Fruit fly (Drosophila melanogaster): ENCODE measurements around the gene CG3823.

Gene CG3823

DNA sequence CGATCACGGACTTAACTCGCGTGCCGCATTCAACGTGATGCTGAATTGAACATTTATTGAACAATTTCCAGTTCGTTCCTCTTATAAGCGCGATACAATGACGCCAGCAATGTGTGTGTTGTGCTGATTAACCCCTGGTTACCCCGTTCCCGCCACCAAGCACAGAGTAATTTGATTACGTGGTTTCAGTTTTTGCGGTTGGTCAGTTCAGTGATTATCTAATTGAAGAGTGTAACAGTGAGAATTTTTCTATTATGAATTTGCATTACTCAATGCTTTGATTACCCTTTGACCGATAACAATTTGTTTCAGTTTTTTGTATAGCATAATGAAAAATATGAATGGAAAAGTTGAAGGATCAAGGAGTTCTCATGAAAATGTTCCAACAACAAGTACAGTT, 33.9 kb downstream of the CG3823 start, which contains the start of gene CG3842:
TSS of gene CG3842 (plus strand) at position 61 of the 400 bp plus-strand sequence.
- TF ChIP-seq noc (tag; optimal IDR thresholded peaks at IDR 0.05), result no peak

DNA sequence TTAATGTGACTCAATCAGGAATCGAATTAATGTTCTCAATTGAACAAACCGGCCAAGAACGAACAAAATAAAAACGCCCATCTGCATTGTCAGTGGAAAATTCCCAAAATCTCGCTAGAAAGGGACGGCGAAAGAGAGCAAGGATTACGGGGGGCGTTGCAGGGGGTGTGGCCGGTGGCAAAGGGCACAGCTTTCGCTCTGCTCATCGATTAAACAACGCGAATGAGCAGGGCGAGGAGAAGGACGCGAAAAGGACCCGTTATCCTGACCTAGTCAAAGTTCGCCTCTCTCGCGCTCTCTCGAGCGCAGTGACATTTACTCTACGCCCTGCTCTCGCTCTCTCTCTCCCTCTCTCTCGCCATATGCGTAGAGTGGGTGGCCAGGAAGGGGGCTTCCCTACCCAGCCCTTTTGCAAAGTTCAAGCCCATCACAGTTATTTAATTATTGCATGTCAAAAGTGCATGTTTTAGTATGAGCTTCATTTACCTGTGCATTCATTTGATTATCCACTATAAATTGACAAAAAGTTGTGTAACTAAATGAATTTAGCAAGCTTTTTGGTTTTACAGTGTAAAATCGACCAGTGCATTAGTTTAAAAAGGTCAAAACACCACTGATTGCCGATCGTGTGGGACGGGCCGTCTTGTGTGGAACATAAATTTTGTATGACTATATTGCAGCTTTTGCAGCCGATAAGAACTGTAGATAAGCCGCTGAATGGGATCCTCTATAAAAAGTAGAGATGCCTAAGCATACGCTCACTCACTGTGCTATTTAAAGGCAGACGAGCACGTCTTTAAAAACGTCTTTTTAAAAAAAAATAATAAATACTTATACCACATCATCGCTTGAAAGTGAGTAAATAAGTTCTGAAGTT, 35.2 kb downstream of the CG3823 start:
- no peak for TF ChIP-seq noc (tag; optimal IDR thresholded peaks at IDR 0.05)

DNA sequence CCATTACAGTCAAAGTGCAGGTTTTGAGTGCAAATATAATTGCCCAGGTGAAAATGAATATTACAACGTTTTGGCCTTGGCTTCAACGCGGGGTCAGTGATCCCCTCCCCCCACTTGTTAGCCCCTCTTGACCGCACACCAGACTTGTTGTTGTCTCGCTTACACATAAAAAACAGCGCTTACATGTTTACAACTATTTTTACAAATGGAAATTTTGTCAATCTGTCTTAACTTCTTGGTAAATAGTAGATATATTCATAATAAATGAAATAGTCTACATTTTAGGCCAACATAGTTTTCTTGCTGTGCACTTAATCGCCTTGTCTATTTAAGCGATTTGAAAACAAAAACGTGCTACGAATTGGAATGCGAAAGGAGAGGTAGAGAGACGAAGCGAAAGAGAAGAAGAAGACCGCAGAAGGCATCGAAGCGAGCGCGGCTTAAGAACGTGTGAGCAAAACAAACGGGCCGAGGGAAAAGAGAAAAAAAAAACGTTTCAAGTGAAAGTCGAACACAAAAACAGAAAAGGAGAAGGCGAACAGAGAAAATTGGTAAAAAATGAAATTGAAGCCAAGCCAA, 36.3 kb downstream of the CG3823 start:
- TF ChIP-seq noc (tag; optimal IDR thresholded peaks at IDR 0.05), result peak; percentile 12

- TF ChIP-seq noc (tag; optimal IDR thresholded peaks at IDR 0.05), result peak; percentile 87
Measured at dm6 chrX:6340593-6341068, 36.9 kb downstream of the CG3823 start.

dm6 chrX:6341678-6342077, 37.9 kb downstream of the CG3823 start:
- no peak for TF ChIP-seq noc (tag; optimal IDR thresholded peaks at IDR 0.05)

DNA sequence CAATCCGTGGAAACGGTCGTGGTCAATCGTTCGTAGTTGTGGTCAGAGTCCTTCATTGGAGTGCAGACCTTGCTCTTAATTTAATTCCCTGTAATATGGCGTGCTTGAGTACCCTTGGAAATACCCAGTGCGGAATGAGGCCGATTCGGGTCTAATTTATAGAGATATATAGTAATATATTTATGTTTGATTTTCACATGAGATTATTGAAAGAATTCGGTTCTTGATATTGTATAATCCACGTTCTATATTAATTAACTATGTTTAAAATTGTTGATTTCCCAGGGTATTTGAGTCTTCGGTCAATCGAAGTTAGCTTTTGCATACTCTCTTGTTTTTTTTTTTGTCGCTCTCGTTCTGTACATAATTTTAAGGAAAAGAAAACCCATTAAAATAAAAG, 39.5 kb downstream of the CG3823 start:
- no peak for TF ChIP-seq noc (tag; optimal IDR thresholded peaks at IDR 0.05)

DNA sequence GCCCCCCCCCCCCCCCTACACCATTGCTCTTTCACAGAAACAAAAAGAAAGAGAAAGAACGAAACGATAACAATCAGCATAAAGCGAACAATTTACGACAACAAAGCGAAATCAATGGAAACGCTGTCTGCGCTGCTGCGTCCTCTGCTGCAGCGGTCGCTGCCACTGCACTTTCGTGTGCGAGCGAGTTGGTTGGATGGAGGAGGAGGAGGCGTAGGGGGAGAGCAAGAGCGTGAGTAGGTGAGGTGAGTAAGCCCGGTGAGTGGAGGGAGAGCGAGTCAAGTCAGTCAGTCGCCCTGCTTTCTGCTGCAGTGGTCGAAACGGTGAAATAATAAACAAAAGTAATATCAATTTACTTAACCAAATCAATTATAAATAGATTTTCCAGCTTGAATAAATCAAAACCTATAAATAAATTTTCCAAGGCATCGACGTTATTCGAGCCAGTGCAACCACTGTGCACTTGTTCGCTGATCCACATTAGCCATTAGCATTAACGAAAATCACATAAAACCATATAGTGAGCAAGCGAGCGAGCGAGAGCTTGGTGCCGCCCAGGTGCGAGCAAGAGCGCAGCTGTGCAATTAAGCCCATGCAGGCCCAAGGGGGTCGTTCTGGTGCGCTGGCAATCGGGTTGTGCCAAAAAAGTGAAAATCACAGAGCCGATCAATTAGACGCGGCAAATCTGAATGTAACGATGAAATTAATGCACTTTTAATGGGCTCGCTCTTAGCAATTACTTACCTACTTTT, 40.2 kb downstream of the CG3823 start:
- TF ChIP-seq noc (tag; optimal IDR thresholded peaks at IDR 0.05), result no peak

DNA sequence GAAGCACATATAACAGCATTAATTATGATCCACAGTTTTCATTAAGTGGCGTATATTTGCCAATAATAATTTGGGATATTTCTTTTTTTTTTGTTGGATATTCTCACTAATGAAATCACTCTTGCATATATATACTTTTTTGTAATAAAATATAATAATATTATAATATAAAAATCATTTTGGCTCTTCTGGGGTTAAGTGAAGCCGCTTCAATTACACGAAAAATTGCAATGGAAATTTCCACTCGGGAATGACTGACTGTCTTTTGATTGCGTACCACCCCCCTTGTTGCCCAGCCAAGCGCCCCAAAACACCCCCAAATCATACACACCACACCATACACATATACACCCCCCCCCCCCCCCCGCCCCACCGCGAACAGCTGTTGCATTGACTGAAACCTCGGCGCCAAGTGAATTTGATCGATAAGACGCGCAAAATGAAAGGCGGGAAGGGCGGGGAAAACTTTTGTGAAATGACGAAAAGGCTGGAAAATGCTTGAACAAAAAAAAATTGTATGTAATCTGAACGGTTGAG, 40.8 kb downstream of the CG3823 start:
- no peak for TF ChIP-seq noc (tag; optimal IDR thresholded peaks at IDR 0.05)

DNA sequence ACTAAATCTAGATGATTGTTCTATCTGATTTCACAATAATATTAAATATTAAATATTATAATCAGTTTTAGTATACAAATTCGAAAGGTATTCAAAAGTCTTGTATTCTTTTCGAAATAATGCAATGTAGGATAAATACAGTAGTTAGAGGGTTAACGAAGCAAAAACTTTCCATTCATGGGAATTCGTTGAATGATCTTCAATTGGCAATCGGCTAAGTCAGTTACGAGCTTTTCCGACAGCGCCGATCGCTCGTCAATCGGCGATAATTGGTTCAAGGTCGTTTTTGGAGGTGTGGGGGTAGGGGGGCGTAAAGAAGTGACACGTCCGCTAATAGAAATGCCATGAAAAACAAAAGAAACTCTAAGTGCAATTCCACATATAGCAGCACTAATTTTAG, 42.4 kb downstream of the CG3823 start:
- no peak for TF ChIP-seq noc (tag; optimal IDR thresholded peaks at IDR 0.05)

- TF ChIP-seq noc (tag; optimal IDR thresholded peaks at IDR 0.05), result peak; percentile 28
Measured at dm6 chrX:6346926-6347367, 43.2 kb downstream of the CG3823 start, which contains the start of gene CG3847. TSS of gene CG3847 (plus strand) at chrX:6347103.

dm6 chrX:6349231-6349630, 45.5 kb downstream of the CG3823 start:
- TF ChIP-seq noc (tag; optimal IDR thresholded peaks at IDR 0.05), result no peak

DNA sequence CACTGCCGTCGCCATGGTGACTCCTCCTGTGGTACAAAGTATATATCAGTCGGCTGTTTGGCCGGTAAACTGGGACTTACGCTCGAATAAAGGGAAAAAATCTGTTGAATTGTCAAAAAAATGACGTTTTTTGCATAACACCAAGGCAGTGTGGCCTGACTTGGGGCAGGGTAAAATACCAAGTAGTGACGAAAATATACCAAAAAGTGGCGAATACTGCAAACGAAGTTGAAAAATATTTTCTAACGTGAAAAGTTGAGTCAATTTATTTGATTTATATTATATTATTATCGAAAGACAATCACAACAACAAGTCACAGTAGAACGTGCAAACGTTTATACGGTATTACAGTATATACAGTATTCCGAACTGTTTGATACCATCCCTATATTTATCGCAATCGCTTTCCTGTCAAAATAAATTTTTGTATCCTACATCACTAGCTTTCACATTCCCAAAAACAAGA, 46.5 kb downstream of the CG3823 start, which contains the start of the genes ND-B16.6 and kdn:
TSS of gene ND-B16.6 (minus strand) at position 189 of the 467 bp plus-strand sequence.
TSS of gene kdn (plus strand) at position 417 of the 467 bp plus-strand sequence.
- TF ChIP-seq noc (tag; optimal IDR thresholded peaks at IDR 0.05), result no peak

- TF ChIP-seq noc (tag; optimal IDR thresholded peaks at IDR 0.05), result peak; percentile 9
Measured at dm6 chrX:6351917-6352768, 48.4 kb downstream of the CG3823 start.

dm6 chrX:6352769-6353612, 49.2 kb downstream of the CG3823 start:
- TF ChIP-seq noc (tag; optimal IDR thresholded peaks at IDR 0.05), result no peak
